Worm (Caenorhabditis elegans): ENCODE data around the gene F52E1.3.

ce11 chrV:8424840-8425814 lies 30.5 kb downstream of the F52E1.3 start:
- TF ChIP-seq F49E8.2 (tag; optimal IDR thresholded peaks at IDR 0.05; ENCODE audit: insufficient read depth) = peak; percentile 31
- no peak for TF ChIP-seq F37B4.10 (GFP tag; IDR thresholded peaks at IDR 0.05)
- peak; percentile 64 for TF ChIP-seq madf-8 (GFP tag; conservative IDR thresholded peaks at IDR 0.05)
- no peak for TF ChIP-seq Y53G8AR.9 (GFP tag; conservative IDR thresholded peaks at IDR 0.05)
- TF ChIP-seq hlh-26 (GFP tag; conservative IDR thresholded peaks at IDR 0.05) = no peak
